Worm (Caenorhabditis elegans): ENCODE measurements around the gene ZK666.8.
A peak's percentile ranks its signal among the peaks of the same experiment; 100 is the strongest.

ZK666.8 gene

ce11 chrII:10537988-10538387 lies 45.1 kb upstream of the ZK666.8 start (continued):
- TF ChIP-seq B0035.1 (tag; optimal IDR thresholded peaks at IDR 0.05), result no peak
- TF ChIP-seq mel-28 (tag; optimal IDR thresholded peaks at IDR 0.05; ENCODE audit: borderline replicate concordance), result no peak
- no peak for TF ChIP-seq rpc-1 (optimal IDR thresholded peaks at IDR 0.05)
- no peak for TF ChIP-seq rpc-1 (tag; optimal IDR thresholded peaks at IDR 0.05)
- TF ChIP-seq gei-17 (GFP tag; optimal IDR thresholded peaks at IDR 0.05), result no peak
- TF ChIP-seq ztf-6 (GFP tag; IDR thresholded peaks at IDR 0.05), result no peak
- TF ChIP-seq F49E8.2 (tag; optimal IDR thresholded peaks at IDR 0.05; ENCODE audit: insufficient read depth), result peak; percentile 39
- peak; percentile 40 for TF ChIP-seq F33H1.4 (GFP tag; IDR thresholded peaks at IDR 0.05)
- no peak for TF ChIP-seq snpc-1.3 (tag; optimal IDR thresholded peaks at IDR 0.05; ENCODE audit: insufficient read depth)
- no peak for TF ChIP-seq die-1 (tag; optimal IDR thresholded peaks at IDR 0.05)
- peak; percentile 80 for TF ChIP-seq unc-130 (GFP tag; optimal IDR thresholded peaks at IDR 0.05)
- peak; percentile 73 for TF ChIP-seq ZK185.1 (tag; optimal IDR thresholded peaks at IDR 0.05; ENCODE audit: poor library complexity, severe bottlenecking)
- no peak for TF ChIP-seq cebp-1 (GFP tag; IDR thresholded peaks at IDR 0.05)
- TF ChIP-seq cebp-1 (tag; optimal IDR thresholded peaks at IDR 0.05), result peak; percentile 15
- TF ChIP-seq madf-8 (GFP tag; conservative IDR thresholded peaks at IDR 0.05), result peak; percentile 29; the same call in 1 of the 2 replicates
- peak; percentile 45 for TF ChIP-seq D2030.7 (GFP tag; IDR thresholded peaks at IDR 0.05)
- TF ChIP-seq pbrm-1 (GFP tag; IDR thresholded peaks at IDR 0.05), result peak; percentile 38; the same call in 1 of the 2 replicates
- TF ChIP-seq lin-54 (GFP tag; optimal IDR thresholded peaks at IDR 0.05), result peak; percentile 35
- TF ChIP-seq ceh-79 (tag; optimal IDR thresholded peaks at IDR 0.05), result no peak
- TF ChIP-seq egl-18 (GFP tag; IDR thresholded peaks at IDR 0.05), result no peak
- TF ChIP-seq lsy-27 (tag; optimal IDR thresholded peaks at IDR 0.05; ENCODE audit: borderline replicate concordance, insufficient read depth), result no peak
- TF ChIP-seq lin-40 (tag; optimal IDR thresholded peaks at IDR 0.05), result peak; percentile 31
- no peak for TF ChIP-seq F57C9.4 (tag; optimal IDR thresholded peaks at IDR 0.05)
- no peak for TF ChIP-seq nhr-27 (tag; optimal IDR thresholded peaks at IDR 0.05)
- 0 out of 2 replicates have a peak, but pooled peaks have one; percentile 46 for TF ChIP-seq ztf-28 (GFP tag; IDR thresholded peaks at IDR 0.05)
- TF ChIP-seq somi-1 (GFP tag; optimal IDR thresholded peaks at IDR 0.05), result no peak
- TF ChIP-seq aptf-3 (GFP tag; IDR thresholded peaks at IDR 0.05), result no peak
- TF ChIP-seq efl-1 (GFP tag; optimal IDR thresholded peaks at IDR 0.05), result no peak
- TF ChIP-seq F10E7.11 (tag; optimal IDR thresholded peaks at IDR 0.05), result no peak
- peak; percentile 70; the same call in 1 of the 2 replicates for TF ChIP-seq let-526 (GFP tag; IDR thresholded peaks at IDR 0.05)
- TF ChIP-seq pha-4 (tag; optimal IDR thresholded peaks at IDR 0.05), result no peak

ce11 chrII:10537571-10537970 lies 44.6 kb upstream of the ZK666.8 start, which contains the start of gene R166.2:
Gene R166.2, minus strand, starts transcription at chrII:10537671.
- no peak for TF ChIP-seq B0336.3 (GFP tag; IDR thresholded peaks at IDR 0.05)

- TF ChIP-seq lin-26 (GFP tag; IDR thresholded peaks at IDR 0.05), result 0 out of 2 replicates have a peak, but pooled peaks have one; percentile 10
- no peak for TF ChIP-seq let-526 (GFP tag; IDR thresholded peaks at IDR 0.05)
- TF ChIP-seq ztf-6 (GFP tag; IDR thresholded peaks at IDR 0.05), result no peak
Measured at ce11 chrII:10533985-10534384, 41.1 kb upstream of the ZK666.8 start.

- TF ChIP-seq nhr-179 (tag; optimal IDR thresholded peaks at IDR 0.05), result no peak
- no peak for TF ChIP-seq lin-35 (GFP tag; optimal IDR thresholded peaks at IDR 0.05)
- no peak for TF ChIP-seq akir-1 (GFP tag; optimal IDR thresholded peaks at IDR 0.05)
- TF ChIP-seq lin-54 (GFP tag; optimal IDR thresholded peaks at IDR 0.05), result no peak
- no peak for TF ChIP-seq dpl-1 (GFP tag; optimal IDR thresholded peaks at IDR 0.05)
- TF ChIP-seq Y79H2A.3 (GFP tag; conservative IDR thresholded peaks at IDR 0.05), result no peak
- TF ChIP-seq lsl-1 (GFP tag; optimal IDR thresholded peaks at IDR 0.05), result no peak
- no peak for TF ChIP-seq nfya-1 (tag; optimal IDR thresholded peaks at IDR 0.05; ENCODE audit: borderline replicate concordance, insufficient read depth)
- TF ChIP-seq lag-1 (GFP tag; IDR thresholded peaks at IDR 0.05), result no peak
- TF ChIP-seq chd-7 (tag; optimal IDR thresholded peaks at IDR 0.05), result peak; percentile 11
- TF ChIP-seq egl-18 (GFP tag; IDR thresholded peaks at IDR 0.05), result no peak
- TF ChIP-seq zfh-2 (GFP tag; conservative IDR thresholded peaks at IDR 0.05), result peak; percentile 71
- no peak for TF ChIP-seq ztf-22 (GFP tag; optimal IDR thresholded peaks at IDR 0.05)
- TF ChIP-seq egrh-3 (GFP tag; IDR thresholded peaks at IDR 0.05), result peak; percentile 52; the same call in 1 of the 2 replicates
Measured at ce11 chrII:10531604-10532003, 38.7 kb upstream of the ZK666.8 start.
